Worm (Caenorhabditis elegans) whole organism, L4 larva: ENCODE results near the gene Y80D3A.8.

Source experiments
- D1046.2 ChIP-seq: fragments of 200-800 bp; sonication (Bioruptor generic); IDR thresholded peaks from 2 replicates; pipeline ENCODE4 v1.3.6; 2022; ENCODE audit warnings: missing genetic modification characterization, missing compliant biosample characterization
- F10B5.3 ChIP-seq: sonication (generic microtip); optimal IDR thresholded peaks from 2 replicates; lab custom pipeline; 2016; ENCODE audit warnings: mild to moderate bottlenecking, missing genetic modification characterization, missing compliant biosample characterization
- F26F4.8 ChIP-seq: fragments of 200-800 bp; sonication (Bioruptor generic); conservative IDR thresholded peaks from 2 replicates; pipeline ENCODE4 v1.3.6; 2022; ENCODE audit warnings: missing genetic modification characterization, missing compliant biosample characterization
- T26A8.4 ChIP-seq: fragments of 200-800 bp; sonication (Bioruptor generic); IDR thresholded peaks from 2 replicates; pipeline ENCODE4 v1.3.6; 2022; ENCODE audit warnings: missing genetic modification characterization, missing compliant biosample characterization
- Y75B8A.6 ChIP-seq: fragments of 200-800 bp; sonication (Bioruptor generic); IDR thresholded peaks from 2 replicates; pipeline ENCODE4 v1.3.6; 2022; ENCODE audit warnings: missing genetic modification reagents, missing genetic modification characterization, missing compliant biosample characterization
- ZK337.2 ChIP-seq: fragments of 200-800 bp; sonication (Bioruptor generic); IDR thresholded peaks from 2 replicates; pipeline ENCODE4 v1.3.6; 2022; ENCODE audit warnings: missing genetic modification reagents, missing genetic modification characterization, missing compliant biosample characterization
- ZK546.5 ChIP-seq, 2 experiments: sonication (generic microtip); optimal IDR thresholded peaks; 2 replicates each; lab custom pipeline; 2017; ENCODE audit warnings: missing biosample characterization in 2 of 2, missing genetic modification characterization in 2 of 2
- aha-1 ChIP-seq: fragments of 150-350 bp; peaks from one replicate; lab custom pipeline; 2014; ENCODE audit warnings: missing biosample characterization, missing genetic modification characterization
- ama-1 ChIP-seq: fragments of 150-350 bp; optimal IDR thresholded peaks from 2 replicates; lab custom pipeline; 2014; ENCODE audit warnings: inconsistent platforms, mixed read lengths
- arid-1 ChIP-seq: fragments of 200-800 bp; sonication (Bioruptor generic); conservative IDR thresholded peaks from 2 replicates; pipeline ENCODE4 v1.3.6; 2022; ENCODE audit warnings: missing genetic modification reagents, missing genetic modification characterization, missing compliant biosample characterization
- ceh-82 ChIP-seq: sonication (generic microtip); optimal IDR thresholded peaks from 2 replicates; lab custom pipeline; 2017; ENCODE audit warnings: missing biosample characterization, missing genetic modification characterization
- daf-19 ChIP-seq: fragments of 200-800 bp; sonication (Bioruptor generic); conservative IDR thresholded peaks from 2 replicates; pipeline ENCODE4 v1.3.6; 2022; ENCODE audit warnings: missing genetic modification characterization, missing compliant biosample characterization
- daf-8 ChIP-seq: fragments of 200-800 bp; sonication (Bioruptor generic); IDR thresholded peaks from 2 replicates; pipeline ENCODE4 v1.3.6; 2022; ENCODE audit warnings: missing genetic modification characterization, missing compliant biosample characterization
- dmd-6 ChIP-seq: fragments of 200-800 bp; sonication (Bioruptor generic); IDR thresholded peaks from 2 replicates; pipeline ENCODE4 v1.3.6; 2022; ENCODE audit warnings: missing genetic modification reagents, missing genetic modification characterization, missing compliant biosample characterization
- dmd-8 ChIP-seq: fragments of 200-800 bp; sonication (Bioruptor generic); IDR thresholded peaks from 2 replicates; pipeline ENCODE4 v1.3.6; 2022; ENCODE audit warnings: missing genetic modification characterization, missing compliant biosample characterization
- dve-1 ChIP-seq: sonication (generic microtip); optimal IDR thresholded peaks from 2 replicates; lab custom pipeline; 2017; ENCODE audit warnings: antibody characterized with exemption, mild to moderate bottlenecking, missing genetic modification characterization, missing compliant biosample characterization; ENCODE audit not compliant: insufficient read depth
- egl-27 ChIP-seq: sonication (generic microtip); optimal IDR thresholded peaks from 3 replicates; lab custom pipeline; 2017; ENCODE audit warnings: missing biosample characterization, missing genetic modification reagents, missing genetic modification characterization
- fkh-10 ChIP-seq: fragments of 150-350 bp; optimal IDR thresholded peaks from 2 replicates; lab custom pipeline; 2014; ENCODE audit warnings: missing biosample characterization, missing genetic modification reagents, missing genetic modification characterization
- gei-8 ChIP-seq: fragments of 200-800 bp; sonication (Bioruptor generic); optimal IDR thresholded peaks from 2 replicates; lab custom pipeline; 2018; ENCODE audit warnings: mild to moderate bottlenecking, missing genetic modification characterization, missing compliant biosample characterization
- hif-1 ChIP-seq, 2 experiments: sonication (generic microtip); optimal IDR thresholded peaks; 2 replicates each; lab custom pipeline; 2016 to 2017; ENCODE audit warnings: missing compliant biosample characterization in 2 of 2, missing genetic modification characterization in 2 of 2, missing genetic modification reagents in 2 of 2, missing genotype in 2 of 2, mild to moderate bottlenecking in 1 of 2
- jun-1 ChIP-seq: fragments of 150-350 bp; optimal IDR thresholded peaks from 2 replicates; lab custom pipeline; 2014; ENCODE audit warnings: missing biosample characterization, missing genetic modification reagents, missing genetic modification characterization
- lin-39 ChIP-seq: fragments of 150-350 bp; optimal IDR thresholded peaks from 2 replicates; lab custom pipeline; 2014; ENCODE audit warnings: missing biosample characterization, missing genetic modification reagents, missing genetic modification characterization
- lsy-2 ChIP-seq, 2 experiments: fragments of 150-350 bp in 1 of 2; sonication (generic microtip) in 1 of 2; optimal IDR thresholded peaks; 2 replicates each; lab custom pipeline; 2014 to 2017; ENCODE audit warnings: missing biosample characterization in 2 of 2, missing genetic modification characterization in 2 of 2
- mxl-2 ChIP-seq: fragments of 200-800 bp; sonication (Bioruptor generic); conservative IDR thresholded peaks from 2 replicates; pipeline ENCODE4 v1.3.6; 2022; ENCODE audit warnings: missing genetic modification reagents, missing genetic modification characterization, missing compliant biosample characterization
- nhr-10 ChIP-seq: fragments of 150-350 bp; optimal IDR thresholded peaks from 2 replicates; lab custom pipeline; 2014; ENCODE audit warnings: missing biosample characterization, missing genetic modification characterization
- nhr-102 ChIP-seq: sonication (generic microtip); optimal IDR thresholded peaks from 2 replicates; lab custom pipeline; 2016; ENCODE audit warnings: mild to moderate bottlenecking, missing genetic modification characterization, moderate library complexity, missing compliant biosample characterization
- nhr-25 ChIP-seq: sonication (generic microtip); optimal IDR thresholded peaks from 2 replicates; lab custom pipeline; 2017; ENCODE audit warnings: missing genetic modification characterization, mild to moderate bottlenecking, missing compliant biosample characterization, antibody characterized with exemption, moderate library complexity, borderline replicate concordance; ENCODE audit not compliant: insufficient read depth
- nhr-6 ChIP-seq: fragments of 150-350 bp; optimal IDR thresholded peaks from 2 replicates; lab custom pipeline; 2014; ENCODE audit warnings: missing biosample characterization, missing genetic modification characterization
- nhr-77 ChIP-seq: fragments of 150-350 bp; optimal IDR thresholded peaks from 2 replicates; lab custom pipeline; 2014; ENCODE audit warnings: missing biosample characterization, missing genetic modification characterization
- pha-4 ChIP-seq, 2 experiments: fragments of 150-350 bp in 1 of 2; fragments of 200-800 bp in 1 of 2; sonication (Bioruptor generic) in 1 of 2; IDR thresholded peaks in 1 of 2; optimal IDR thresholded peaks in 1 of 2; 2 replicates each; pipeline versions ENCODE4 v1.3.6 to Lab custom; 2014 to 2022; ENCODE audit warnings: missing genetic modification characterization in 2 of 2, missing genetic modification reagents in 2 of 2, missing biosample characterization in 1 of 2, missing compliant biosample characterization in 1 of 2
- php-3 ChIP-seq: fragments of 200-800 bp; sonication (Bioruptor generic); IDR thresholded peaks from 2 replicates; pipeline ENCODE4 v1.3.6; 2022; ENCODE audit warnings: missing genetic modification reagents, missing genetic modification characterization, missing compliant biosample characterization
- pqm-1 ChIP-seq: sonication (generic microtip); optimal IDR thresholded peaks from 2 replicates; lab custom pipeline; 2017; ENCODE audit warnings: missing biosample characterization, missing genetic modification characterization
- rbr-2 ChIP-seq: sonication (generic microtip); optimal IDR thresholded peaks from 2 replicates; lab custom pipeline; 2016; ENCODE audit warnings: missing genotype, missing genetic modification characterization, missing compliant biosample characterization
- sdz-12 ChIP-seq: fragments of 200-800 bp; sonication (Bioruptor generic); optimal IDR thresholded peaks from 2 replicates; lab custom pipeline; 2018; ENCODE audit warnings: mild to moderate bottlenecking, missing genetic modification characterization, missing compliant biosample characterization
- set-16 ChIP-seq: fragments of 200-800 bp; sonication (Bioruptor generic); IDR thresholded peaks from 2 replicates; pipeline ENCODE4 v1.3.6; 2022; ENCODE audit warnings: missing genetic modification reagents, missing genetic modification characterization, missing compliant biosample characterization
- tra-1 ChIP-seq: fragments of 200-800 bp; sonication (Bioruptor generic); IDR thresholded peaks from 2 replicates; pipeline ENCODE4 v1.3.6; 2022; ENCODE audit warnings: missing genetic modification reagents, missing genetic modification characterization, missing compliant biosample characterization
- unc-130 ChIP-seq: sonication (generic microtip); optimal IDR thresholded peaks from 2 replicates; lab custom pipeline; 2016; ENCODE audit warnings: missing genetic modification reagents, missing genetic modification characterization, missing compliant biosample characterization
- unc-39 ChIP-seq: sonication (generic microtip); optimal IDR thresholded peaks from 2 replicates; lab custom pipeline; 2017; ENCODE audit warnings: missing biosample characterization, missing genetic modification characterization
- unc-62 ChIP-seq, 3 experiments: fragments of 150-350 bp in 1 of 3; sonication (generic microtip); optimal IDR thresholded peaks in 2 of 3; peaks in 1 of 3; 1 replicate in 1 of 3; 2 replicates in 2 of 3; lab custom pipeline; 2014 to 2017; ENCODE audit warnings: missing biosample characterization in 3 of 3, missing genetic modification characterization in 3 of 3, missing genetic modification reagents in 3 of 3, missing genotype in 1 of 3
- zag-1 ChIP-seq: fragments of 150-350 bp; optimal IDR thresholded peaks from 2 replicates; lab custom pipeline; 2014; ENCODE audit warnings: missing biosample characterization, missing genetic modification characterization
- zfp-3 ChIP-seq: fragments of 200-800 bp; sonication (Bioruptor generic); conservative IDR thresholded peaks from 2 replicates; pipeline ENCODE4 v1.3.6; 2022; ENCODE audit warnings: missing genetic modification reagents, missing genetic modification characterization, missing compliant biosample characterization

Y80D3A.8 gene

DNA sequence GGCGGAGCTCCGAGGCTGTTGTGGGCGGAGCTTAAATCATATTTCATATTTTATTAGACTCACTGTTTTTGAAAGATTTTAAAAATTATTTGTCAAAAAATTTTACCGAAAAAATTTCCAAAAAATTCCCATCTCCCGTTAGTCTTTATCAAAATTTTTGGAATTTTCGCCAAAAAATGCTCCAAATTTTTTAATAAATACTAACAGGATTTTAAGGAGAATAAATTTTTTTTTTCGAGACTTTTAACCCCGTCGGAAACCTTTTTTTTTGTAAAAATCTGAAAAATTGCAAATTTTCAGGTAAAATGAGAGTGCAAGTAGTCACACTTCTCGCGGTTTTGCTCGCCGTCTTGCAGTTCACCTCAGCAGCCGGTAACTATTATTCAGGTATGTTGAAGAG, 37.0 kb upstream of the Y80D3A.8 start, which contains the start of gene mihp-2:
Gene mihp-2 (plus strand): TSS at position 301 of the 400 bp plus-strand sequence.
- TF ChIP-seq dmd-6 (GFP tag; lab: Robert Waterston, UW): no peak
- TF ChIP-seq nhr-6 (tag; lab: Kevin White, UChicago): no peak
- TF ChIP-seq aha-1: peak; percentile 81

DNA sequence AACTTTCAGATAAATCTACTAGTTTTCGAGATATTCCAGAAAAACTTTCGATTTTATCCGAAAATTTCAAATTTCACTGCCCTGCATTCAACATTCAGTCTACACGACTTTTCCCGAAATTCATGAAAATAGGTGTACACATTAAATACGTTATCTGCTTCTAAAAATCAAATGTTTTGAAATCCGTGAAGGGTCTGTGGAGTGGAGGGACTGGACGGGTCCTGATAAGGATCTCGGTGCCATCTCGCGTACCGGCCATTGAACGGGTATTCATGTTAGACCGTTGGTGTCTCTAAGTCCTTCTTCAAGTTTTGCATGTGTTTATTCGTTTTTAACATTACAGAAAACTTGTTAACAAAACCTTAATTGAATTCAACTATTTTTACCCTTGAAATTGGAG, 32.9 kb upstream of the Y80D3A.8 start:
- TF ChIP-seq dmd-8 (GFP tag; lab: Robert Waterston, UW) (no peak), mxl-2 (GFP tag; lab: Robert Waterston, UW) (no peak), aha-1 (peak; percentile 38), dmd-6 (GFP tag; lab: Robert Waterston, UW) (no peak)

DNA sequence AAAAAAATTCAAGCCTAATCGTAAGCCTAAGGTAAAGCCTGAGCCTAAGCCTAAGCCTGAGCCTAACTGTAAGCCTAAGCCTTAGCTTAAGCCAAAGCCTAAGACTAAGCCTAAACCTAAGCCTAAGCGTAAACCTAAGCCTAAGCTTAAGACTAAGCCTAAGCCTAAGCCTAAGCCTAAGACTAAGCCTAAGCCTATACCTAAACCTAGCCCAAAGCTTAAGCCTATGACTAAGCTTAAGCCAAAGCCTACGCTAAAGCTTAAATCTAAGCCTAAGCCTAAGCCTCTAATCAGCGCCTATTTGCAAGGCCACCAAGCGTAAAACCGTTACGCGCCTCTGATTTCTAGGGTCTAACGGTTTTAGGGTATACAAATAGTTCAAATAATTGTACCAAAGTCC, 30.8 kb upstream of the Y80D3A.8 start:
- TF ChIP-seq rbr-2 (tag; lab: Kevin White, UChicago) (no peak), daf-19 (no peak), fkh-10 (GFP tag; lab: Kevin White, UChicago) (no peak), aha-1 (peak; percentile 55)

DNA sequence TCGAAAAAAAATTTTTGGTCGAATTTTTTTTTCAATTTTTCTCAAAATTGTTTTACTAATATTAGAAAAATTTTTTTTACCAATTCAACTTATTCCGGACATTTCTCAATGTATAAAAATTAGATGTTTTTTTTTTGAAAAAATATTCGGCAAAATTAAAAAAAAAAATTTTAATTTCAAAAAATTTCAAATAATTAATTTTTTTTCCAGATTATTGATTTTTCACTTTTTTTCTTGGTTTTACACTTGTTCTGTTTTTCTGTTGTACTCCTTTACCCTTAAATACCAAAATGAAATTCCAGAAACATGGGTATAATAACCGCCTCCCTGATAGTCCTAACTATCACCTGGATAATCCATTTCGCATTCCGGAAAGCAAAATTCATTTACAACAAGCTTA, 28.7 kb upstream of the Y80D3A.8 start, which contains the start of gene cyp-42A1:
Gene cyp-42A1 (plus strand): TSS at position 301 of the 400 bp plus-strand sequence.
- TF ChIP-seq daf-19 (no peak), hif-1 (tag; optimal IDR thresholded peaks at IDR 0.05; lab: Kevin White, UChicago) (no peak), ceh-82 (tag; lab: Kevin White, UChicago) (no peak), F10B5.3 (tag; lab: Kevin White, UChicago) (no peak), nhr-77 (tag; lab: Kevin White, UChicago) (no peak), lin-39 (no peak), ZK546.5 (tag; optimal IDR thresholded peaks at IDR 0.05; lab: Kevin White, UChicago) (no peak), arid-1 (GFP tag; lab: Robert Waterston, UW) (no peak), D1046.2 (no peak), dve-1 (tag; lab: Kevin White, UChicago) (no peak), daf-8 (GFP tag; lab: Robert Waterston, UW) (no peak), unc-130 (GFP tag; lab: Kevin White, UChicago) (no peak), egl-27 (tag; lab: Kevin White, UChicago) (no peak)

DNA sequence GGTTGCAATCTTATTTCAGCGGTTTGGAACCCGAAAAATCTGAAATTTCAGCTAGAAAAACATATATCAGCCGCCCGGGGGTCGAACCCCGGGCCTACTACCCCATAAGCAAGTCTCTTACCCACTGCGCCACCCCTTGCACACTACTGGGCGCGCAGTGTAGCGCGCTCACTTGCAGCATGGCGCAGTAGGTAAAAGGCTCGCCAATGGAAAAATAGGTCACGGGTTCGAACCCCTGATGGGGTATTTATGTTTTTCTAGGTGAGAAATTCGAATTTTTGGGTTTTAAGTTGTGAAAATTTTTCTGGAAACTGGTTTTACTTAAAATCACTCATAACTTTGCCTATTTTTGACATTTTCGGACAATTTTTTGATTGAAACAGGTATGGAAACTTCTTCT, 27.9 kb upstream of the Y80D3A.8 start:
- TF ChIP-seq tra-1 (GFP tag; lab: Robert Waterston, UW) (no peak), pha-4 (GFP tag; IDR thresholded peaks at IDR 0.05; lab: Robert Waterston, UW) (no peak), pha-4 (tag; optimal IDR thresholded peaks at IDR 0.05; lab: Kevin White, UChicago) (no peak), jun-1 (no peak), zag-1 (tag; lab: Kevin White, UChicago) (no peak), Y75B8A.6 (GFP tag; lab: Robert Waterston, UW) (no peak), lsy-2 (tag; optimal IDR thresholded peaks at IDR 0.05; lab: Kevin White, UChicago) (no peak), pqm-1 (tag; lab: Kevin White, UChicago) (no peak), zfp-3 (GFP tag; lab: Robert Waterston, UW) (no peak), gei-8 (no peak), php-3 (GFP tag; lab: Robert Waterston, UW) (no peak), nhr-10 (tag; lab: Kevin White, UChicago) (no peak), ama-1 (lab: Kevin White, UChicago) (no peak), sdz-12 (GFP tag; lab: Kevin White, UChicago) (no peak), set-16 (0 out of 2 replicates have a peak, but pooled peaks have one; percentile 13), rbr-2 (tag; lab: Kevin White, UChicago) (no peak), ZK337.2 (GFP tag; lab: Robert Waterston, UW) (no peak), F26F4.8 (0 out of 2 replicates have a peak, but pooled peaks have one; percentile 54), T26A8.4 (no peak), unc-62 (GFP tag; optimal IDR thresholded peaks at IDR 0.05 in 1 of 2; lab: Kevin White, UChicago) (peak in 1 of 2 experiments; percentile 73), unc-62 (tag; optimal IDR thresholded peaks at IDR 0.05; lab: Kevin White, UChicago) (no peak), nhr-102 (tag; lab: Kevin White, UChicago) (no peak), unc-39 (tag; lab: Kevin White, UChicago) (no peak), nhr-25 (no peak)
- TF ChIP-seq, all 104 proteins: peak for 3
